Worm (Caenorhabditis elegans): ENCODE measurements around the gene lin-45.
A peak's percentile ranks its signal among the peaks of the same experiment; 100 is the strongest.

The lin-45 gene

DNA sequence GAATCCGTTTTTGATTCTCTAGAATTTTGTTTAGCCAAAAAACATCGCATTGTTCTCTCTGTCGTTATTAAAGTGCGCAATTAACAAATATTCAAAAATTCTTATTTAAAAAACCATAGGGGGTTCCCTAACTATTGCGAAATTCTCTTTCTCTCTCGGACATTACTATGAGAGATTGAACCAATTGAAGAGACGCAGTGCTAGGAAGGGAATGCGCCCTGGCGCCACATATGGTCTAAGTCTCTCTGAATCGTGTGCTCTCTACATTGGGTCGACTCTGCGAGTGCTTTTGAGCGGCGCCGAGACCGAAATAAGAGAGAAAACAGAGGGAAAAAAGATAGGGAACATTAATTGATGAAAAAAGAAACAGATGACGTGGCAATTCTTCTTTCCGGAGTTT lies 37.5 kb upstream of the lin-45 start (continued):
- TF ChIP-seq let-526 (GFP tag; IDR thresholded peaks at IDR 0.05), result no peak
- TF ChIP-seq ztf-3 (GFP tag; optimal IDR thresholded peaks at IDR 0.05), result no peak
- no peak for TF ChIP-seq F37B4.10 (GFP tag; IDR thresholded peaks at IDR 0.05)
- no peak for TF ChIP-seq F33H1.4 (GFP tag; IDR thresholded peaks at IDR 0.05)
- TF ChIP-seq F52B5.7 (tag; optimal IDR thresholded peaks at IDR 0.05), result no peak
- TF ChIP-seq dpl-1 (GFP tag; optimal IDR thresholded peaks at IDR 0.05), result no peak
- TF ChIP-seq unc-62 (GFP tag; optimal IDR thresholded peaks at IDR 0.05), result no peak
- TF ChIP-seq mcd-1 (GFP tag; IDR thresholded peaks at IDR 0.05), result peak; percentile 64
- TF ChIP-seq ekl-4 (GFP tag; IDR thresholded peaks at IDR 0.05), result no peak
- TF ChIP-seq hsf-1 (GFP tag; IDR thresholded peaks at IDR 0.05), result no peak
- TF ChIP-seq lir-1 (GFP tag; conservative IDR thresholded peaks at IDR 0.05), result no peak
- TF ChIP-seq K12H6.12 (tag; optimal IDR thresholded peaks at IDR 0.05), result peak; percentile 57
- TF ChIP-seq nfyb-1 (GFP tag; IDR thresholded peaks at IDR 0.05), result 0 out of 2 replicates have a peak, but pooled peaks have one; percentile 35
- no peak for TF ChIP-seq hlh-12 (tag; optimal IDR thresholded peaks at IDR 0.05)
- no peak for TF ChIP-seq snpc-4 (GFP tag; optimal IDR thresholded peaks at IDR 0.05)
- peak in 3 of 4 experiments; percentile 27 to 35 (median 30) for TF ChIP-seq snpc-4 (tag; optimal IDR thresholded peaks at IDR 0.05)
- TF ChIP-seq ceh-91 (GFP tag; IDR thresholded peaks at IDR 0.05), result no peak
- no peak for TF ChIP-seq tbx-9 (tag; optimal IDR thresholded peaks at IDR 0.05; ENCODE audit: borderline replicate concordance)
- TF ChIP-seq lin-40 (tag; optimal IDR thresholded peaks at IDR 0.05), result peak; percentile 63
- TF ChIP-seq ztf-22 (GFP tag; optimal IDR thresholded peaks at IDR 0.05), result no peak
- no peak for TF ChIP-seq aptf-2 (GFP tag; conservative IDR thresholded peaks at IDR 0.05)
- no peak for TF ChIP-seq bed-2 (GFP tag; IDR thresholded peaks at IDR 0.05)
- no peak for TF ChIP-seq nhr-179 (tag; optimal IDR thresholded peaks at IDR 0.05)
- no peak for TF ChIP-seq madf-3 (GFP tag; IDR thresholded peaks at IDR 0.05)
- TF ChIP-seq Y79H2A.3 (GFP tag; conservative IDR thresholded peaks at IDR 0.05), result no peak
- no peak for TF ChIP-seq snpc-1.1 (tag; optimal IDR thresholded peaks at IDR 0.05; ENCODE audit: insufficient read depth)
- no peak for TF ChIP-seq sptf-2 (GFP tag; optimal IDR thresholded peaks at IDR 0.05)
- peak; percentile 17 for TF ChIP-seq madf-10 (tag; optimal IDR thresholded peaks at IDR 0.05)
- TF ChIP-seq aptf-3 (GFP tag; IDR thresholded peaks at IDR 0.05), result no peak
- TF ChIP-seq F39B2.1 (GFP tag; IDR thresholded peaks at IDR 0.05), result no peak
- peak; percentile 98 for TF ChIP-seq cebp-1 (GFP tag; IDR thresholded peaks at IDR 0.05)
- TF ChIP-seq cebp-1 (tag; optimal IDR thresholded peaks at IDR 0.05), result peak; percentile 99
- TF ChIP-seq nhr-27 (tag; optimal IDR thresholded peaks at IDR 0.05), result no peak
- no peak for TF ChIP-seq ztf-18 (tag; optimal IDR thresholded peaks at IDR 0.05)
- TF ChIP-seq tlf-1 (GFP tag; optimal IDR thresholded peaks at IDR 0.05), result no peak
- TF ChIP-seq zfh-2 (GFP tag; conservative IDR thresholded peaks at IDR 0.05), result no peak; the same call in none of the 2 replicates
- no peak for TF ChIP-seq F23B12.7 (tag; optimal IDR thresholded peaks at IDR 0.05; ENCODE audit: insufficient read depth)
- no peak for TF ChIP-seq madf-8 (GFP tag; conservative IDR thresholded peaks at IDR 0.05)
- no peak for TF ChIP-seq attf-3 (GFP tag; conservative IDR thresholded peaks at IDR 0.05)
- TF ChIP-seq ztf-6 (GFP tag; IDR thresholded peaks at IDR 0.05), result no peak
- TF ChIP-seq ztf-25 (GFP tag; IDR thresholded peaks at IDR 0.05), result no peak
- no peak for TF ChIP-seq mxl-1 (tag; optimal IDR thresholded peaks at IDR 0.05)
- TF ChIP-seq let-607 (tag; optimal IDR thresholded peaks at IDR 0.05), result peak; percentile 33 to 70
- TF ChIP-seq him-1 (tag; optimal IDR thresholded peaks at IDR 0.05), result no peak
- 0 out of 2 replicates have a peak, but pooled peaks have one; percentile 57 for TF ChIP-seq cebp-2 (GFP tag; IDR thresholded peaks at IDR 0.05)
- no peak for TF ChIP-seq C06A6.2 (GFP tag; conservative IDR thresholded peaks at IDR 0.05)
